Worm (Caenorhabditis elegans) whole organism, L2 larva: ENCODE measurements around the gene H40L08.3.
A peak's percentile ranks its signal among the peaks of the same experiment; 100 is the strongest.

Experiments used
- C34F6.9 ChIP-seq: fragments of 150-350 bp; optimal IDR thresholded peaks from 2 replicates; lab custom pipeline; 2014; ENCODE audit warnings: missing biosample characterization, missing genetic modification characterization
- F13H6.1 ChIP-seq: sonication (generic microtip); optimal IDR thresholded peaks from 2 replicates; lab custom pipeline; 2016; ENCODE audit warnings: missing genetic modification characterization, missing compliant biosample characterization
- ZK546.5 ChIP-seq: sonication (generic microtip); optimal IDR thresholded peaks from 2 replicates; lab custom pipeline; 2017; ENCODE audit warnings: missing biosample characterization, missing genetic modification characterization
- alr-1 ChIP-seq: fragments of 150-350 bp; optimal IDR thresholded peaks from 2 replicates; lab custom pipeline; 2014; ENCODE audit warnings: missing biosample characterization, missing genetic modification characterization
- aly-2 ChIP-seq: fragments of 150-350 bp; optimal IDR thresholded peaks from 2 replicates; lab custom pipeline; 2014; ENCODE audit warnings: missing biosample characterization, missing genetic modification characterization
- blmp-1 ChIP-seq: sonication (generic microtip); optimal IDR thresholded peaks from 2 replicates; lab custom pipeline; 2017; ENCODE audit warnings: missing genetic modification characterization, mild to moderate bottlenecking, missing compliant biosample characterization, antibody characterized with exemption, moderate library complexity; ENCODE audit not compliant: insufficient read depth
- ceh-16 ChIP-seq: fragments of 150-350 bp; optimal IDR thresholded peaks from 2 replicates; lab custom pipeline; 2014; ENCODE audit warnings: missing biosample characterization, missing genetic modification characterization
- ceh-82 ChIP-seq: fragments of 150-350 bp; optimal IDR thresholded peaks from 2 replicates; lab custom pipeline; 2014; ENCODE audit warnings: missing biosample characterization, missing genetic modification characterization
- crh-2 ChIP-seq: sonication (generic microtip); optimal IDR thresholded peaks from 2 replicates; lab custom pipeline; 2017; ENCODE audit warnings: missing biosample characterization, missing genetic modification characterization
- dmd-4 ChIP-seq: sonication (generic microtip); optimal IDR thresholded peaks from 2 replicates; lab custom pipeline; 2017; ENCODE audit warnings: missing biosample characterization, missing genetic modification characterization
- elt-1 ChIP-seq: fragments of 150-350 bp; optimal IDR thresholded peaks from 2 replicates; lab custom pipeline; 2014; ENCODE audit warnings: missing biosample characterization, missing genetic modification characterization
- fos-1 ChIP-seq: fragments of 150-350 bp; optimal IDR thresholded peaks from 2 replicates; lab custom pipeline; 2014; ENCODE audit warnings: missing biosample characterization, missing genetic modification characterization
- gmeb-1 ChIP-seq: fragments of 150-350 bp; optimal IDR thresholded peaks from 2 replicates; lab custom pipeline; 2014; ENCODE audit warnings: missing biosample characterization, missing genetic modification characterization
- lin-11 ChIP-seq: fragments of 150-350 bp; sonication (generic microtip); optimal IDR thresholded peaks from 2 replicates; lab custom pipeline; 2014; ENCODE audit warnings: missing biosample characterization, missing genetic modification characterization, inconsistent platforms, mixed read lengths
- lin-13 ChIP-seq: fragments of 150-350 bp; optimal IDR thresholded peaks from 2 replicates; lab custom pipeline; 2014; ENCODE audit warnings: missing biosample characterization, missing genetic modification reagents, missing genetic modification characterization
- lsy-2 ChIP-seq, 2 experiments: fragments of 150-350 bp in 1 of 2; sonication (generic microtip) in 1 of 2; optimal IDR thresholded peaks; 2 replicates each; lab custom pipeline; 2014 to 2017; ENCODE audit warnings: missing biosample characterization in 2 of 2, missing genetic modification characterization in 2 of 2
- mdl-1 ChIP-seq, 2 experiments: fragments of 150-350 bp in 1 of 2; sonication (generic microtip) in 1 of 2; optimal IDR thresholded peaks; 2 replicates each; lab custom pipeline; 2017; ENCODE audit warnings: missing biosample characterization in 2 of 2, missing genetic modification characterization in 2 of 2
- nhr-10 ChIP-seq: sonication (generic microtip); optimal IDR thresholded peaks from 2 replicates; lab custom pipeline; 2017; ENCODE audit warnings: missing biosample characterization, missing genetic modification characterization
- nhr-11 ChIP-seq: fragments of 150-350 bp; optimal IDR thresholded peaks from 2 replicates; lab custom pipeline; 2014; ENCODE audit warnings: missing biosample characterization, missing genetic modification characterization
- nhr-12 ChIP-seq: fragments of 150-350 bp; optimal IDR thresholded peaks from 2 replicates; lab custom pipeline; 2014; ENCODE audit warnings: missing biosample characterization, missing genetic modification characterization
- nhr-129 ChIP-seq: fragments of 150-350 bp; optimal IDR thresholded peaks from 2 replicates; lab custom pipeline; 2014; ENCODE audit warnings: missing biosample characterization, missing genetic modification characterization
- nhr-23 ChIP-seq: fragments of 150-350 bp; optimal IDR thresholded peaks from 2 replicates; lab custom pipeline; 2014; ENCODE audit warnings: missing biosample characterization, missing genetic modification reagents, missing genetic modification characterization
- nhr-237 ChIP-seq: fragments of 150-350 bp; optimal IDR thresholded peaks from 2 replicates; lab custom pipeline; 2014; ENCODE audit warnings: missing biosample characterization, missing genetic modification characterization
- nhr-25 ChIP-seq: fragments of 150-350 bp; sonication (generic microtip); optimal IDR thresholded peaks from 3 replicates; lab custom pipeline; 2014; ENCODE audit warnings: missing biosample characterization, missing genetic modification characterization
- nhr-6 ChIP-seq: fragments of 150-350 bp; optimal IDR thresholded peaks from 2 replicates; lab custom pipeline; 2014; ENCODE audit warnings: missing biosample characterization, missing genetic modification characterization
- nhr-77 ChIP-seq: fragments of 150-350 bp; optimal IDR thresholded peaks from 2 replicates; lab custom pipeline; 2014; ENCODE audit warnings: missing biosample characterization, missing genetic modification characterization
- peb-1 ChIP-seq: fragments of 150-350 bp; optimal IDR thresholded peaks from 2 replicates; lab custom pipeline; 2014; ENCODE audit warnings: missing biosample characterization, missing genetic modification characterization
- sem-4 ChIP-seq: fragments of 150-350 bp; optimal IDR thresholded peaks from 2 replicates; lab custom pipeline; 2014; ENCODE audit warnings: missing biosample characterization, missing genetic modification reagents, missing genetic modification characterization
- skn-1 ChIP-seq: sonication (generic microtip); optimal IDR thresholded peaks from 2 replicates; lab custom pipeline; 2017; ENCODE audit warnings: missing biosample characterization, missing genetic modification characterization
- sma-3 ChIP-seq: sonication (generic microtip); optimal IDR thresholded peaks from 2 replicates; lab custom pipeline; 2016; ENCODE audit warnings: missing genetic modification reagents, missing genetic modification characterization, missing compliant biosample characterization
- sma-9 ChIP-seq, 2 experiments: fragments of 150-350 bp in 1 of 2; sonication (generic microtip) in 1 of 2; optimal IDR thresholded peaks; 2 replicates each; lab custom pipeline; 2014 to 2016; ENCODE audit warnings: missing genetic modification characterization in 2 of 2, mild to moderate bottlenecking in 1 of 2, missing biosample characterization in 1 of 2, missing compliant biosample characterization in 1 of 2, missing genetic modification reagents in 1 of 2, moderate library complexity in 1 of 2
- snpc-4 ChIP-seq: fragments of 150-350 bp; optimal IDR thresholded peaks from 2 replicates; lab custom pipeline; 2014; ENCODE audit warnings: missing biosample characterization, missing genetic modification characterization
- unc-39 ChIP-seq: fragments of 150-350 bp; optimal IDR thresholded peaks from 2 replicates; lab custom pipeline; 2014; ENCODE audit warnings: missing biosample characterization, missing genetic modification characterization
- unc-55 ChIP-seq: fragments of 150-350 bp; sonication (generic microtip); optimal IDR thresholded peaks from 3 replicates; lab custom pipeline; 2014; ENCODE audit warnings: missing biosample characterization, missing genetic modification reagents, missing genetic modification characterization
- zag-1 ChIP-seq: fragments of 150-350 bp; optimal IDR thresholded peaks from 2 replicates; lab custom pipeline; 2014; ENCODE audit warnings: missing biosample characterization, missing genetic modification characterization
- ztf-11 ChIP-seq: sonication (generic microtip); optimal IDR thresholded peaks from 2 replicates; lab custom pipeline; 2017; ENCODE audit warnings: missing biosample characterization, missing genetic modification characterization
- ztf-4 ChIP-seq: fragments of 150-350 bp; optimal IDR thresholded peaks from 2 replicates; lab custom pipeline; 2014; ENCODE audit warnings: missing biosample characterization, missing genetic modification characterization

H40L08.3 gene

DNA sequence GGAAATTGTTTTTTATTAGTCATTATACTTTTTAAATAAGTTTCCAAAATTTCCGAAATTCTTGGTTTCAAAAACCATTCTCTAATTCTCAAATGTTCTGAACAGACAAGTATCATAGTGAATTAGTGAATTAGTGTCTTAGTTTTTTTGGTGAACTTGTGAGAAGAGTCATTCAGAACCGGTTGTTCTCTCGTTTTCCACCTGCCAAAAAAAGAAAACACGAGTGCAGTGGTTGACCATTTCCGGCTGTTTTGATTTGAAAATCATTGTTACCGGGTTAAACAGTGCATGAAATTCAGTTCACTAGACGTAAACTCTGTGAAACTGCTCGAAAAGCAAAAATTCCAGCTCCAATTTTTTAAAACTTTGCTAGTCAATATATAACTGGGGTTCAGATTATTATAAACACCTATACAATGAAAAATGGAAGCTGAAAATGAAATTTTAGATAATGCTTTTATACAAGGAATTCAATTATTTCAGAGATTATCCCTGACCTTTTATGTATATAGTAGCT is 36.1 kb downstream of the H40L08.3 start:
- TF ChIP-seq ceh-82 (no peak), sma-9 (GFP tag; optimal IDR thresholded peaks at IDR 0.05; lab: Kevin White, UChicago) (peak; percentile 6), sma-9 (tag; optimal IDR thresholded peaks at IDR 0.05; lab: Kevin White, UChicago) (no peak), unc-39 (tag; lab: Kevin White, UChicago) (no peak), zag-1 (tag; lab: Kevin White, UChicago) (no peak), peb-1 (tag; lab: Kevin White, UChicago) (no peak), nhr-6 (tag; lab: Kevin White, UChicago) (no peak), nhr-129 (tag; lab: Kevin White, UChicago) (no peak), ZK546.5 (tag; lab: Kevin White, UChicago) (no peak)

DNA sequence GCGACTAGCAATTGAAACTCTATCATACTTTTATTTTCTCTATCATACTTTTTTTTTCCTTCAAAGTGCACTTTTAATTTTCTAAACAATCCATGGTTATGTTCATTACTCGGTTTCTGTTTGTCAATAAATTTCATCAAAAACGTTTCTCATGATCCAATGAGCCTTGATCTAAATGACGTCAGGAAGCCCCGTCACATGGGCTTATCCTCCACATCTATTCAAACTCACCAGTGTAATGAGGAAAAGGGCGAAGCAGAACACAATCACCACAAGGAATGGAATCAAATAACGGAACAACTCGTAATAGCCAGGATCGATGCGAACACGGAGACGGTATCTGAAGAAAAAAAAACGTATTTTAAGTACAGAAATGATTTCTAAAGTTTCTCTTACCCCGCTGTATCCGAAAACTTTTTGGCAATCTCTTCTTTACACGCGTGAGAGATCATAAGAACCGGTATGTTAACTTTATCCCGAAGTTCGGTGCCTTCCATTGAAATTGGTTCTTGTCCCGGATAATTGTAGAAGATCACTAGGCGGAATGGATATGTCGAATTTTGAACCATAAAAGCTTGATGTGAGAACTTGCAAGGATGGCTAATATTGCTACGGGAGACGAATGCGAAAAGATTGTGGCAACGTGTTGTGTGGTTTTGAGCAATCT is 36.7 kb downstream of the H40L08.3 start:
- TF ChIP-seq nhr-11 (tag; lab: Kevin White, UChicago) (no peak), nhr-10 (tag; lab: Kevin White, UChicago) (no peak), zag-1 (tag; lab: Kevin White, UChicago) (no peak), elt-1 (tag; lab: Kevin White, UChicago) (no peak), ZK546.5 (tag; lab: Kevin White, UChicago) (no peak), lin-11 (tag; lab: Kevin White, UChicago) (no peak), nhr-6 (tag; lab: Kevin White, UChicago) (no peak), snpc-4 (tag; lab: Kevin White, UChicago) (no peak), lsy-2 (tag; optimal IDR thresholded peaks at IDR 0.05; lab: Kevin White, UChicago) (peak in 1 of 2 experiments; percentile 34), blmp-1 (tag; lab: Kevin White, UChicago) (no peak), nhr-129 (tag; lab: Kevin White, UChicago) (peak; percentile 51), C34F6.9 (tag; lab: Kevin White, UChicago) (peak; percentile 25), ceh-82 (no peak), alr-1 (tag; lab: Kevin White, UChicago) (no peak), nhr-23 (tag; lab: Kevin White, UChicago) (no peak), ztf-11 (tag; lab: Kevin White, UChicago) (no peak), fos-1 (tag; lab: Kevin White, UChicago) (no peak), sma-9 (GFP tag; optimal IDR thresholded peaks at IDR 0.05; lab: Kevin White, UChicago) (peak; percentile 53), sma-9 (tag; optimal IDR thresholded peaks at IDR 0.05; lab: Kevin White, UChicago) (no peak), dmd-4 (tag; lab: Kevin White, UChicago) (no peak), nhr-237 (tag; lab: Kevin White, UChicago) (no peak)

- no peak for TF ChIP-seq ztf-11 (tag; lab: Kevin White, UChicago)
- peak in 1 of 2 experiments; percentile 6 for TF ChIP-seq lsy-2 (tag; optimal IDR thresholded peaks at IDR 0.05; lab: Kevin White, UChicago)
- TF ChIP-seq ztf-4 (tag; lab: Kevin White, UChicago), result peak; percentile 16
- no peak for TF ChIP-seq nhr-12 (tag; lab: Kevin White, UChicago)
- no peak for TF ChIP-seq skn-1 (tag; lab: Kevin White, UChicago)
- no peak for TF ChIP-seq mdl-1 (tag; optimal IDR thresholded peaks at IDR 0.05; lab: Kevin White, UChicago)
- no peak for TF ChIP-seq nhr-11 (tag; lab: Kevin White, UChicago)
- TF ChIP-seq nhr-237 (tag; lab: Kevin White, UChicago), result no peak
- no peak for TF ChIP-seq sma-3 (GFP tag; lab: Kevin White, UChicago)
- no peak for TF ChIP-seq sem-4
- peak; percentile 30 for TF ChIP-seq nhr-25 (tag; lab: Kevin White, UChicago)
- TF ChIP-seq nhr-10 (tag; lab: Kevin White, UChicago), result no peak
- TF ChIP-seq crh-2 (tag; lab: Kevin White, UChicago), result no peak
- TF ChIP-seq ceh-16 (tag; lab: Kevin White, UChicago), result no peak
- TF ChIP-seq unc-39 (tag; lab: Kevin White, UChicago), result no peak
Observed at ce11 chrX:15036287-15036686, 39.6 kb downstream of the H40L08.3 start.

- TF ChIP-seq nhr-77 (tag; lab: Kevin White, UChicago) (no peak), blmp-1 (tag; lab: Kevin White, UChicago) (no peak), ceh-16 (tag; lab: Kevin White, UChicago) (no peak), ztf-11 (tag; lab: Kevin White, UChicago) (no peak), nhr-11 (tag; lab: Kevin White, UChicago) (no peak), unc-55 (GFP tag; lab: Kevin White, UChicago) (no peak), elt-1 (tag; lab: Kevin White, UChicago) (no peak), nhr-129 (tag; lab: Kevin White, UChicago) (no peak), lsy-2 (tag; optimal IDR thresholded peaks at IDR 0.05; lab: Kevin White, UChicago) (no peak), F13H6.1 (tag; lab: Kevin White, UChicago) (no peak), sma-3 (GFP tag; lab: Kevin White, UChicago) (no peak), gmeb-1 (tag; lab: Kevin White, UChicago) (no peak), peb-1 (tag; lab: Kevin White, UChicago) (no peak), aly-2 (tag; lab: Kevin White, UChicago) (no peak), unc-39 (tag; lab: Kevin White, UChicago) (no peak), zag-1 (tag; lab: Kevin White, UChicago) (no peak), snpc-4 (tag; lab: Kevin White, UChicago) (no peak), nhr-23 (tag; lab: Kevin White, UChicago) (no peak), lin-13 (GFP tag; lab: Kevin White, UChicago) (no peak), crh-2 (tag; lab: Kevin White, UChicago) (no peak)
Observed at ce11 chrX:15035748-15036147, 40.1 kb downstream of the H40L08.3 start.
